Fruit fly (Drosophila melanogaster): ENCODE measurements around the gene Pgant5.

Gene Pgant5

DNA sequence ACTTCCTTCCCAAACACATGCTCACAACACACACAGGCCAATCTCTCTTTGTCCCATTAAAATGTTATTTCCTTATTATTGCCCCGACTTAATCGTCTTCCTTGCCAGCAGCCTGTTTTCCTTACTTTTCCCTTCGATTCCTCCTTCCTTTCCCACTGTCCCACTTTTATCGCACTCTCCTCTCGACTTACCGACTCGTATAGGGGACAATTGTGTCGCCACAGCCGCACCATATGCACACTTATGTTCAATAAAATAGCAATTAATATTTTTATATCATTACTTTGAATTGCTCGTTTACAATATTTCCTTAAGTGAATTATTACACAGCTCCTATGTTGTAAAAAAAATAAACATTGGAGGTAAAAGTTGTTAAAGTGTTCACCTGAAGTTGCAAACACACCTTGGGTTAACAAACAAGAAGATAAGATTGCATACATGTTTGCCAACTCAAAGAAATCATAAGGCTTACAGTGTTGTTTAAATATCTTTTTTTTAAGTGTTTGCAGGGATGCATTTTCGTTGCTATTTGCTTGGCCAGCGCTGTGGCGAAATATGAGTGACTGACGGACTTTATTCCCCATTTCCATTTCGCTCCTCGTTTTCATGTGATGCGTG lies 6.4 kb downstream of the Pgant5 start (continued):
- TF ChIP-seq CG8290 (GFP tag; optimal IDR thresholded peaks at IDR 0.05) (peak; percentile 40), CG8290 (tag; optimal IDR thresholded peaks at IDR 0.05) (peak in 1 of 2 experiments; percentile 50), Doc2 (GFP tag; IDR thresholded peaks at IDR 0.05) (no peak), emc (GFP tag; optimal IDR thresholded peaks at IDR 0.05) (peak; percentile 46), CG33213 (GFP tag; optimal IDR thresholded peaks at IDR 0.05) (peak; percentile 63), ewg (GFP tag; optimal IDR thresholded peaks at IDR 0.05) (peak; percentile 66), cad (GFP tag; optimal IDR thresholded peaks at IDR 0.05) (no peak), fd64A (GFP tag; optimal IDR thresholded peaks at IDR 0.05) (peak; percentile 64), bigmax (GFP tag; optimal IDR thresholded peaks at IDR 0.05) (no peak), CG12769 (tag; optimal IDR thresholded peaks at IDR 0.05) (peak; percentile 60), Hr3 (GFP tag; optimal IDR thresholded peaks at IDR 0.05) (peak; percentile 48), zfh2 (GFP tag; optimal IDR thresholded peaks at IDR 0.05) (peak; percentile 57), CrebB (tag; optimal IDR thresholded peaks at IDR 0.05) (peak; percentile 66), CG10543 (GFP tag; optimal IDR thresholded peaks at IDR 0.05) (peak; percentile 57), CG30431 (GFP tag; optimal IDR thresholded peaks at IDR 0.05) (peak; percentile 60), mam (GFP tag; optimal IDR thresholded peaks at IDR 0.05) (peak; percentile 59), zfh1 (GFP tag; IDR thresholded peaks at IDR 0.05) (peak; percentile 47; the same call in 1 of the 3 replicates), CG16863 (GFP tag; optimal IDR thresholded peaks at IDR 0.05) (peak; percentile 49), CoRest (tag; optimal IDR thresholded peaks at IDR 0.05) (peak; percentile 83), sqz (GFP tag; optimal IDR thresholded peaks at IDR 0.05) (peak; percentile 60), ara (GFP tag; IDR thresholded peaks at IDR 0.05) (peak; percentile 62; the same call in 1 of the 2 replicates), ssp (GFP tag; IDR thresholded peaks at IDR 0.05) (no peak; the same call in 1 of the 2 replicates), sna (GFP tag; IDR thresholded peaks at IDR 0.05; ENCODE audit: partially characterized antibody) (no peak), CG10267 (tag; optimal IDR thresholded peaks at IDR 0.05) (peak; percentile 77), prd (optimal IDR thresholded peaks at IDR 0.05) (no peak), prd (GFP tag; IDR thresholded peaks at IDR 0.05) (peak; percentile 65)

DNA sequence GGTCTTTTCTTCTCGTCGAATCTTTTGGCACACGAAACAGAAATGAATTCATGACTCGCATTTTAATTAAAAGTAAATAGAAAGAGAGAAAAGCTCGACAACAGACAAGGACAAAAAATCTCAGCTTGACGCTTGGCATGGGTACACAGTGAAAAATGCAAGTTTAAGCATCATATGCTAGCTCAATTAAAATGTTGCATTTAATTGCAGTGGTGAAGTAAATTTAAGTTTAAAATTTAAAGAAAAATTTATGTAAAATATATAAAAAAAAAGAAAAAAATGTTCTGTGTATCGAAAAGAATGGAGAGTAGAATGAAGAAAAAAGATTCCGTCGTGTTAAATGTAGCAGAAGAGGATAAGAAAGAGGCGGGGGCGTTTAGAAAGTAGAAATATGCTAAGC lies 7.8 kb downstream of the Pgant5 start:
- TF ChIP-seq CG32532 (GFP tag; IDR thresholded peaks at IDR 0.05), result no peak
- TF ChIP-seq CG11093 (GFP tag; IDR thresholded peaks at IDR 0.05), result no peak
- TF ChIP-seq dmrt99B (tag; optimal IDR thresholded peaks at IDR 0.05), result peak; percentile 12
- no peak for TF ChIP-seq D19A (tag; optimal IDR thresholded peaks at IDR 0.05)
- peak; percentile 16 for TF ChIP-seq CG8388 (GFP tag; optimal IDR thresholded peaks at IDR 0.05)
- TF ChIP-seq z (GFP tag; IDR thresholded peaks at IDR 0.05), result no peak
- TF ChIP-seq sisA (GFP tag; IDR thresholded peaks at IDR 0.05), result peak; percentile 23; the same call in 1 of the 2 replicates
- 0 out of 3 replicates have a peak, but pooled peaks have one; percentile 18 for TF ChIP-seq otp (GFP tag; IDR thresholded peaks at IDR 0.05)
- no peak for TF ChIP-seq CG1792 (GFP tag; optimal IDR thresholded peaks at IDR 0.05)
- no peak for TF ChIP-seq CG6654 (GFP tag; optimal IDR thresholded peaks at IDR 0.05)
- 0 out of 2 replicates have a peak, but pooled peaks have one; percentile 18 for TF ChIP-seq CG11247 (GFP tag; IDR thresholded peaks at IDR 0.05)
- TF ChIP-seq Hmr (GFP tag; optimal IDR thresholded peaks at IDR 0.05), result peak; percentile 37
- no peak for TF ChIP-seq caup (GFP tag; optimal IDR thresholded peaks at IDR 0.05; ENCODE audit: severe bottlenecking)
- TF ChIP-seq CG2712 (tag; optimal IDR thresholded peaks at IDR 0.05), result peak; percentile 8
- TF ChIP-seq CG30403 (GFP tag; optimal IDR thresholded peaks at IDR 0.05), result no peak
- TF ChIP-seq Meics (GFP tag; optimal IDR thresholded peaks at IDR 0.05), result no peak
- no peak for TF ChIP-seq CG18619 (GFP tag; optimal IDR thresholded peaks at IDR 0.05)
- TF ChIP-seq gem (tag; optimal IDR thresholded peaks at IDR 0.05), result peak; percentile 58
- peak in 1 of 2 experiments; percentile 4 for TF ChIP-seq bsh (GFP tag; optimal IDR thresholded peaks at IDR 0.05)
- no peak for TF ChIP-seq CG10321 (GFP tag; IDR thresholded peaks at IDR 0.05)
- no peak for TF ChIP-seq CG17912 (GFP tag; optimal IDR thresholded peaks at IDR 0.05)
- TF ChIP-seq crc (GFP tag; optimal IDR thresholded peaks at IDR 0.05), result no peak
- TF ChIP-seq CTCF (GFP tag; optimal IDR thresholded peaks at IDR 0.05), result no peak
- peak; percentile 40 for TF ChIP-seq CG18599 (GFP tag; optimal IDR thresholded peaks at IDR 0.05)
- TF ChIP-seq Oli (tag; optimal IDR thresholded peaks at IDR 0.05), result peak; percentile 1
- TF ChIP-seq Nf-YB (GFP tag; optimal IDR thresholded peaks at IDR 0.05), result no peak
